Fruit fly (Drosophila melanogaster) whole organism, embryonic: ENCODE results near the gene defl.

Source experiments
- ATbp ChIP-seq: fragments of 200-800 bp; sonication (Bioruptor generic); optimal IDR thresholded peaks from 2 replicates; lab custom pipeline; 2017; ENCODE audit warnings: missing biosample characterization, mild to moderate bottlenecking, missing genetic modification characterization, missing genetic modification reagents
- Asciz ChIP-seq: fragments of 200-800 bp; sonication (Bioruptor generic); optimal IDR thresholded peaks from 2 replicates; lab custom pipeline; 2017; ENCODE audit warnings: missing biosample characterization, mild to moderate bottlenecking, missing genetic modification characterization, missing genetic modification reagents
- CG10366 ChIP-seq: fragments of 200-800 bp; sonication (Bioruptor generic); IDR thresholded peaks from 2 replicates; pipeline ENCODE4 v1.3.6; 2022; ENCODE audit warnings: missing biosample characterization, missing genetic modification characterization
- CG12299 ChIP-seq: fragments of 200-800 bp; sonication (Bioruptor generic); optimal IDR thresholded peaks from 2 replicates; lab custom pipeline; 2018; ENCODE audit warnings: missing biosample characterization, mild to moderate bottlenecking, missing genetic modification characterization
- CG1233 ChIP-seq: fragments of 200-800 bp; sonication (Bioruptor generic); optimal IDR thresholded peaks from 4 replicates; lab custom pipeline; 2018; ENCODE audit warnings: missing biosample characterization, mild to moderate bottlenecking, missing genetic modification characterization
- CG12769 ChIP-seq: fragments of 200-800 bp; sonication (Bioruptor generic); optimal IDR thresholded peaks from 2 replicates; lab custom pipeline; 2019; ENCODE audit warnings: missing biosample characterization, mild to moderate bottlenecking, missing genetic modification characterization, moderate library complexity
- CG13287 ChIP-seq: fragments of 200-800 bp; sonication (Bioruptor generic); IDR thresholded peaks from 2 replicates; pipeline ENCODE4 v1.3.6; 2022; ENCODE audit warnings: missing biosample characterization, missing genetic modification characterization; ENCODE audit not compliant: partially characterized antibody
- CG17359 ChIP-seq: fragments of 200-800 bp; sonication (Bioruptor generic); optimal IDR thresholded peaks from 3 replicates; lab custom pipeline; 2018; ENCODE audit warnings: missing biosample characterization, mild to moderate bottlenecking, missing genetic modification characterization, moderate library complexity
- CG17361 ChIP-seq: fragments of 200-800 bp; sonication (Bioruptor generic); IDR thresholded peaks from 3 replicates; pipeline ENCODE4 v1.3.6; 2022; ENCODE audit warnings: missing biosample characterization, missing genetic modification characterization
- CG17385 ChIP-seq: fragments of 200-800 bp; sonication (Bioruptor generic); optimal IDR thresholded peaks from 3 replicates; lab custom pipeline; 2018; ENCODE audit warnings: missing biosample characterization, mild to moderate bottlenecking, missing genetic modification characterization
- CG17802 ChIP-seq: fragments of 200-800 bp; sonication (Bioruptor generic); optimal IDR thresholded peaks from 2 replicates; lab custom pipeline; 2018; ENCODE audit warnings: missing biosample characterization, mild to moderate bottlenecking, missing genetic modification characterization, moderate library complexity
- CG17829 ChIP-seq: fragments of 200-800 bp; optimal IDR thresholded peaks from 2 replicates; lab custom pipeline; 2019; ENCODE audit warnings: missing biosample characterization, mild to moderate bottlenecking, missing genetic modification characterization, moderate library complexity
- CG18262 ChIP-seq: fragments of 200-800 bp; optimal IDR thresholded peaks from 3 replicates; lab custom pipeline; 2019; ENCODE audit warnings: missing biosample characterization, mild to moderate bottlenecking, missing genetic modification characterization, moderate library complexity
- CG2202 ChIP-seq: fragments of 200-800 bp; sonication (Bioruptor generic); optimal IDR thresholded peaks from 2 replicates; lab custom pipeline; 2018; ENCODE audit warnings: missing biosample characterization, mild to moderate bottlenecking, missing genetic modification characterization
- CG30403 ChIP-seq: fragments of 200-800 bp; sonication (Bioruptor generic); optimal IDR thresholded peaks from 3 replicates; lab custom pipeline; 2016; ENCODE audit warnings: missing biosample characterization, missing genetic modification characterization
- CG3163 ChIP-seq: fragments of 200-800 bp; sonication (Bioruptor generic); optimal IDR thresholded peaks from 3 replicates; lab custom pipeline; 2016; ENCODE audit warnings: missing biosample characterization, missing genetic modification characterization
- CG3281 ChIP-seq: fragments of 200-800 bp; sonication (Bioruptor generic); optimal IDR thresholded peaks from 3 replicates; lab custom pipeline; 2017; ENCODE audit warnings: missing biosample characterization, mild to moderate bottlenecking, missing genetic modification characterization
- CG33213 ChIP-seq: fragments of 200-800 bp; sonication (Bioruptor generic); optimal IDR thresholded peaks from 3 replicates; lab custom pipeline; 2016; ENCODE audit warnings: missing biosample characterization, missing genetic modification characterization
- CG5245 ChIP-seq: fragments of 200-800 bp; sonication (Bioruptor generic); optimal IDR thresholded peaks from 3 replicates; lab custom pipeline; 2016; ENCODE audit warnings: missing biosample characterization, missing genetic modification characterization
- CG6254 ChIP-seq: fragments of 200-800 bp; sonication (Bioruptor generic); optimal IDR thresholded peaks from 3 replicates; lab custom pipeline; 2017; ENCODE audit warnings: mild to moderate bottlenecking, missing biosample characterization, missing genetic modification reagents, missing genetic modification characterization
- CG6654 ChIP-seq: fragments of 200-800 bp; sonication (Bioruptor generic); optimal IDR thresholded peaks from 2 replicates; lab custom pipeline; 2017; ENCODE audit warnings: missing biosample characterization, mild to moderate bottlenecking, missing genetic modification characterization
- CG7372 ChIP-seq: fragments of 200-800 bp; sonication (Bioruptor generic); IDR thresholded peaks from 2 replicates; pipeline ENCODE4 v1.3.6; 2022; ENCODE audit warnings: missing biosample characterization, missing genetic modification characterization
- CG8388 ChIP-seq: fragments of 200-800 bp; sonication (Bioruptor generic); optimal IDR thresholded peaks from 2 replicates; lab custom pipeline; 2019; ENCODE audit warnings: missing biosample characterization, mild to moderate bottlenecking, missing genetic modification characterization, moderate library complexity
- CG9437 ChIP-seq: fragments of 200-800 bp; sonication (Bioruptor generic); optimal IDR thresholded peaks from 2 replicates; lab custom pipeline; 2018; ENCODE audit warnings: missing biosample characterization, mild to moderate bottlenecking, missing genetic modification characterization
- CG9797 ChIP-seq: fragments of 200-800 bp; sonication (Bioruptor generic); optimal IDR thresholded peaks from 3 replicates; lab custom pipeline; 2018; ENCODE audit warnings: missing biosample characterization, mild to moderate bottlenecking, missing genetic modification characterization
- Gug ChIP-seq: fragments of 200-800 bp; sonication (Bioruptor generic); IDR thresholded peaks from 4 replicates; pipeline ENCODE4 v1.3.6; 2022; ENCODE audit warnings: missing biosample characterization, missing genetic modification characterization
- HmgZ ChIP-seq: fragments of 200-800 bp; sonication (Bioruptor generic); optimal IDR thresholded peaks from 2 replicates; lab custom pipeline; 2018; ENCODE audit warnings: missing biosample characterization, mild to moderate bottlenecking, missing genetic modification characterization
- Hmr ChIP-seq: fragments of 200-800 bp; sonication (Bioruptor generic); optimal IDR thresholded peaks from 3 replicates; lab custom pipeline; 2017; ENCODE audit warnings: mild to moderate bottlenecking, missing biosample characterization, missing genetic modification reagents, missing genetic modification characterization
- Nf-YB ChIP-seq: fragments of 200-800 bp; sonication (Bioruptor generic); optimal IDR thresholded peaks from 3 replicates; lab custom pipeline; 2019; ENCODE audit warnings: missing biosample characterization, mild to moderate bottlenecking, missing genetic modification characterization, moderate library complexity
- NfI ChIP-seq: fragments of 200-800 bp; sonication (Bioruptor generic); optimal IDR thresholded peaks from 3 replicates; lab custom pipeline; 2018; ENCODE audit warnings: missing biosample characterization, mild to moderate bottlenecking, missing genetic modification characterization, moderate library complexity
- Ptx1 ChIP-seq: fragments of 200-800 bp; sonication (Bioruptor generic); IDR thresholded peaks from 2 replicates; pipeline ENCODE4 v1.3.6; 2022; ENCODE audit warnings: missing biosample characterization, missing genetic modification characterization
- Sox100B ChIP-seq: fragments of 200-800 bp; sonication (Bioruptor generic); optimal IDR thresholded peaks from 3 replicates; lab custom pipeline; 2018; ENCODE audit warnings: missing biosample characterization, mild to moderate bottlenecking, missing genetic modification characterization
- Sry-β ChIP-seq: fragments of 200-800 bp; sonication (Bioruptor generic); optimal IDR thresholded peaks from 2 replicates; lab custom pipeline; 2018; ENCODE audit warnings: missing biosample characterization, mild to moderate bottlenecking, missing genetic modification characterization, moderate library complexity
- bcd ChIP-seq: fragments of 200-800 bp; sonication (Bioruptor generic); optimal IDR thresholded peaks from 2 replicates; lab custom pipeline; 2017; ENCODE audit warnings: missing biosample characterization, mild to moderate bottlenecking, missing genetic modification characterization
- caup ChIP-seq: fragments of 200-800 bp; sonication (Bioruptor generic); optimal IDR thresholded peaks from 3 replicates; lab custom pipeline; 2017; ENCODE audit warnings: missing biosample characterization, mild to moderate bottlenecking, missing genetic modification characterization, moderate library complexity; ENCODE audit not compliant: severe bottlenecking
- cg ChIP-seq: fragments of 200-800 bp; sonication (Bioruptor generic); optimal IDR thresholded peaks from 3 replicates; lab custom pipeline; 2019; ENCODE audit warnings: missing biosample characterization, mild to moderate bottlenecking, missing genetic modification characterization, moderate library complexity
- chinmo ChIP-seq: fragments of 200-800 bp; sonication (Bioruptor generic); IDR thresholded peaks from 4 replicates; pipeline ENCODE4 v1.3.6; 2022; ENCODE audit warnings: missing biosample characterization, missing genetic modification characterization; ENCODE audit not compliant: partially characterized antibody
- crp ChIP-seq, 2 experiments: fragments of 200-800 bp; sonication (Bioruptor generic); optimal IDR thresholded peaks; 2 replicates in 1 of 2; 3 replicates in 1 of 2; lab custom pipeline; 2017; ENCODE audit warnings: missing biosample characterization in 2 of 2, missing genetic modification characterization in 2 of 2, mild to moderate bottlenecking in 1 of 2, moderate library complexity in 1 of 2
- emc ChIP-seq: fragments of 200-800 bp; sonication (Bioruptor generic); optimal IDR thresholded peaks from 2 replicates; lab custom pipeline; 2016; ENCODE audit warnings: missing biosample characterization, missing genetic modification characterization
- esg ChIP-seq: fragments of 200-800 bp; sonication (Bioruptor generic); conservative IDR thresholded peaks from 2 replicates; pipeline ENCODE4 v1.3.6; 2022; ENCODE audit warnings: missing biosample characterization, missing genetic modification characterization
- ewg ChIP-seq: fragments of 200-800 bp; sonication (Bioruptor generic); optimal IDR thresholded peaks from 3 replicates; lab custom pipeline; 2017; ENCODE audit warnings: mild to moderate bottlenecking, missing biosample characterization, missing genetic modification reagents, missing genetic modification characterization
- jigr1 ChIP-seq: fragments of 200-800 bp; sonication (Bioruptor generic); IDR thresholded peaks from 3 replicates; pipeline ENCODE4 v1.3.6; 2022; ENCODE audit warnings: missing biosample characterization, missing genetic modification characterization
- kah ChIP-seq: fragments of 200-800 bp; sonication (Bioruptor generic); optimal IDR thresholded peaks from 2 replicates; lab custom pipeline; 2018; ENCODE audit warnings: missing biosample characterization, mild to moderate bottlenecking, missing genetic modification characterization
- lab ChIP-seq: fragments of 200-800 bp; sonication (Bioruptor generic); optimal IDR thresholded peaks from 3 replicates; lab custom pipeline; 2017; ENCODE audit warnings: missing biosample characterization, missing genetic modification characterization, mild to moderate bottlenecking, moderate library complexity, missing genetic modification reagents
- pan ChIP-seq, 4 experiments: fragments of >200 bp in 3 of 4; fragments of 200-800 bp in 1 of 4; sonication (Bioruptor generic) in 1 of 4; optimal IDR thresholded peaks in 3 of 4; IDR thresholded peaks in 1 of 4; 2 replicates each; pipeline versions ENCODE4 v1.3.6 to Lab custom; 2017 to 2022; ENCODE audit warnings: missing biosample characterization in 2 of 4, missing genetic modification characterization in 2 of 4, mixed read lengths in 1 of 4
- seq ChIP-seq: fragments of 200-800 bp; sonication (Bioruptor generic); IDR thresholded peaks from 2 replicates; pipeline ENCODE4 v1.3.6; 2022; ENCODE audit warnings: missing biosample characterization, missing genetic modification characterization
- sr ChIP-seq: fragments of 200-800 bp; sonication (Bioruptor generic); IDR thresholded peaks from 3 replicates; pipeline ENCODE4 v1.3.6; 2022; ENCODE audit warnings: missing biosample characterization, missing genetic modification characterization
- tgo ChIP-seq: fragments of 200-800 bp; sonication (Bioruptor generic); IDR thresholded peaks from 3 replicates; pipeline ENCODE4 v1.3.6; 2022; ENCODE audit warnings: missing biosample characterization, missing genetic modification characterization
- tup ChIP-seq: fragments of 200-800 bp; sonication (Bioruptor generic); optimal IDR thresholded peaks from 2 replicates; lab custom pipeline; 2016; ENCODE audit warnings: missing biosample characterization, mild to moderate bottlenecking, missing genetic modification characterization, moderate library complexity
- yki ChIP-seq: fragments of >200 bp; optimal IDR thresholded peaks from 3 replicates; lab custom pipeline; 2018
- zfh1 ChIP-seq: fragments of 200-800 bp; sonication (Bioruptor generic); IDR thresholded peaks from 3 replicates; pipeline ENCODE4 v1.3.6; 2022; ENCODE audit warnings: missing biosample characterization, missing genetic modification characterization

Gene defl

dm6 chr3L:9695242-9695641 is 28.0 kb upstream of the defl start (continued):
- TF ChIP-seq yki = peak; percentile 28
- TF ChIP-seq Gug = no peak
- TF ChIP-seq ewg = peak; percentile 29
- no peak for TF ChIP-seq pan (optimal IDR thresholded peaks at IDR 0.05; lab: Kevin White, UChicago)
- TF ChIP-seq pan (GFP tag; optimal IDR thresholded peaks at IDR 0.05 in 1 of 2, IDR thresholded peaks at IDR 0.05 in 1 of 2) = no peak
- TF ChIP-seq CG5245 (GFP tag; lab: Kevin White, UChicago) = no peak
- TF ChIP-seq cg (GFP tag; lab: Kevin White, UChicago) = peak; percentile 71
- peak; percentile 8 for TF ChIP-seq CG12769 (tag; lab: Kevin White, UChicago)
- TF ChIP-seq Ptx1 (GFP tag; lab: Robert Waterston, UW) = no peak
- no peak for TF ChIP-seq CG8388
- TF ChIP-seq crp (GFP tag; optimal IDR thresholded peaks at IDR 0.05; lab: Kevin White, UChicago) = peak in 1 of 2 experiments; percentile 34
- no peak for TF ChIP-seq CG18262 (tag; lab: Kevin White, UChicago)
- no peak for TF ChIP-seq kah (GFP tag; lab: Kevin White, UChicago)
- TF ChIP-seq CG33213 (GFP tag; lab: Kevin White, UChicago) = no peak
- TF ChIP-seq CG1233 = no peak
- no peak for TF ChIP-seq lab
- no peak for TF ChIP-seq tup (GFP tag; lab: Kevin White, UChicago)
- TF ChIP-seq CG7372 (GFP tag; lab: Robert Waterston, UW) = peak; percentile 77
- 0 out of 3 replicates have a peak, but pooled peaks have one; percentile 5 for TF ChIP-seq zfh1
- TF ChIP-seq Nf-YB (GFP tag; lab: Kevin White, UChicago) = no peak
- no peak for TF ChIP-seq Asciz (GFP tag; lab: Kevin White, UChicago)
- TF ChIP-seq CG12299 (tag; lab: Kevin White, UChicago) = no peak
- TF ChIP-seq seq (GFP tag; lab: Robert Waterston, UW) = 0 out of 2 replicates have a peak, but pooled peaks have one; percentile 17
- no peak for TF ChIP-seq CG10366 (GFP tag; lab: Robert Waterston, UW)
- TF ChIP-seq CG3163 (GFP tag; lab: Kevin White, UChicago) = peak; percentile 73
- no peak for TF ChIP-seq CG2202 (tag; lab: Kevin White, UChicago)
- TF ChIP-seq CG17385 (GFP tag; lab: Kevin White, UChicago) = no peak
- TF ChIP-seq jigr1 (GFP tag; lab: Robert Waterston, UW) = no peak
- no peak for TF ChIP-seq emc (GFP tag; lab: Kevin White, UChicago)
- no peak for TF ChIP-seq CG6254 (GFP tag; lab: Kevin White, UChicago)
- TF ChIP-seq CG13287 = peak; percentile 38
- peak; percentile 66; the same call in 3 of the 4 replicates for TF ChIP-seq chinmo (GFP tag; lab: Robert Waterston, UW)
- TF ChIP-seq tgo (GFP tag; lab: Robert Waterston, UW) = no peak
- no peak for TF ChIP-seq esg (GFP tag; lab: Robert Waterston, UW)
- TF ChIP-seq HmgZ (tag; lab: Kevin White, UChicago) = no peak
- 0 out of 3 replicates have a peak, but pooled peaks have one; percentile 38 for TF ChIP-seq sr
- no peak for TF ChIP-seq Sry-β (GFP tag; lab: Kevin White, UChicago)

DNA sequence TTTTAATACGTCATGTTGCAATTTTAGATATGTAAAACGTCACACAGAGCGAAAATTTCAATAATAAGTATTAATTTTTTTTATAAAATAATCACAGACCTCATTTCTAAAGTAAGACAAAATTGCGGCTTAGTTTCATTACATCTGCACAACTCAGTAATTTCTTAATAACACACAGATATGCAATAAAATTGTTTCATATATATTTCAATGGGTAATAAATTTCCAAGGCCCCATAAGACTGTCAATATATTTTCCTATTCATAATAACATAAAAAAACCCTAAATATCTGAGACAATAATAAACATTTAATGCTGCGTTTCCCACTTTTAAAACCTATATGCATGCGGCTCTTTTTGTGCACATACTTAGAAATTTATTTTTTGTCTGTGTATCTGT is 27.6 kb upstream of the defl start:
- peak; percentile 19 for TF ChIP-seq CG3281
- TF ChIP-seq Hmr (GFP tag; lab: Kevin White, UChicago) = peak; percentile 46
- no peak for TF ChIP-seq CG2202 (tag; lab: Kevin White, UChicago)
- TF ChIP-seq CG30403 (GFP tag; lab: Kevin White, UChicago) = peak; percentile 49
- peak; percentile 70; the same call in 2 of the 3 replicates for TF ChIP-seq CG17361
- TF ChIP-seq CG17829 (tag; lab: Kevin White, UChicago) = peak; percentile 12
- TF ChIP-seq CG9437 (GFP tag; lab: Kevin White, UChicago) = peak; percentile 39
- TF ChIP-seq CG17359 (tag; lab: Kevin White, UChicago) = peak; percentile 47
- peak; percentile 21 for TF ChIP-seq caup
- no peak for TF ChIP-seq CG6654
- peak; percentile 44 for TF ChIP-seq bcd (GFP tag; lab: Kevin White, UChicago)
- peak; percentile 28 for TF ChIP-seq ATbp (GFP tag; lab: Kevin White, UChicago)
- TF ChIP-seq NfI = peak; percentile 30
- no peak for TF ChIP-seq CG9797 (GFP tag; lab: Kevin White, UChicago)
- TF ChIP-seq Sox100B (GFP tag; lab: Kevin White, UChicago) = peak; percentile 22
- TF ChIP-seq CG17802 (tag; lab: Kevin White, UChicago) = no peak
